Worm (Caenorhabditis elegans) whole organism, late embryonic: Measurements from ENCODE around the gene ccm-3.

ENCODE experiments used
- C38D4.7 ChIP-seq: fragments of 200-800 bp; sonication (Bioruptor generic); optimal IDR thresholded peaks from 2 replicates; lab custom pipeline; 2018; ENCODE audit warnings: mild to moderate bottlenecking, missing genetic modification characterization, moderate library complexity, missing compliant biosample characterization
- ceh-2 ChIP-seq: sonication (generic microtip); optimal IDR thresholded peaks from 2 replicates; lab custom pipeline; 2016; ENCODE audit warnings: missing genotype, missing genetic modification characterization, missing compliant biosample characterization
- ceh-22 ChIP-seq: sonication (generic microtip); optimal IDR thresholded peaks from 2 replicates; lab custom pipeline; 2017; ENCODE audit warnings: missing biosample characterization, missing genetic modification characterization
- ceh-34 ChIP-seq: sonication (generic microtip); optimal IDR thresholded peaks from 2 replicates; lab custom pipeline; 2016; ENCODE audit warnings: mild to moderate bottlenecking, missing genetic modification characterization, missing compliant biosample characterization
- ceh-45 ChIP-seq: fragments of 200-800 bp; sonication (Bioruptor generic); IDR thresholded peaks from 2 replicates; pipeline ENCODE4 v1.3.6; 2022; ENCODE audit warnings: missing genetic modification reagents, missing genetic modification characterization, missing compliant biosample characterization
- ceh-48 ChIP-seq: sonication (generic microtip); optimal IDR thresholded peaks from 2 replicates; lab custom pipeline; 2016; ENCODE audit warnings: missing genetic modification characterization, inconsistent platforms, missing compliant biosample characterization
- ceh-9 ChIP-seq: sonication (generic microtip); optimal IDR thresholded peaks from 2 replicates; lab custom pipeline; 2016; ENCODE audit warnings: mild to moderate bottlenecking, missing genetic modification characterization, inconsistent platforms, missing compliant biosample characterization
- dmd-4 ChIP-seq: sonication (generic microtip); optimal IDR thresholded peaks from 2 replicates; lab custom pipeline; 2016; ENCODE audit warnings: borderline replicate concordance, missing genetic modification characterization, missing compliant biosample characterization
- elt-2 ChIP-seq: sonication (generic microtip); optimal IDR thresholded peaks from 2 replicates; lab custom pipeline; 2016; ENCODE audit warnings: missing genetic modification reagents, missing genetic modification characterization, missing compliant biosample characterization
- eyg-1 ChIP-seq: sonication (generic microtip); optimal IDR thresholded peaks from 2 replicates; lab custom pipeline; 2016; ENCODE audit warnings: missing genotype, missing genetic modification characterization, missing compliant biosample characterization
- gmeb-2 ChIP-seq: sonication (generic microtip); optimal IDR thresholded peaks from 2 replicates; lab custom pipeline; 2016; ENCODE audit warnings: missing genetic modification characterization, inconsistent platforms, missing compliant biosample characterization
- hlh-13 ChIP-seq: fragments of 200-800 bp; sonication (Bioruptor generic); optimal IDR thresholded peaks from 2 replicates; lab custom pipeline; 2018; ENCODE audit warnings: mild to moderate bottlenecking, missing genetic modification characterization, missing compliant biosample characterization
- hlh-30 ChIP-seq: sonication (generic microtip); optimal IDR thresholded peaks from 2 replicates; lab custom pipeline; 2017; ENCODE audit warnings: antibody characterized with exemption, missing genetic modification characterization, missing compliant biosample characterization; ENCODE audit not compliant: insufficient read depth
- hlh-6 ChIP-seq: sonication (generic microtip); optimal IDR thresholded peaks from 2 replicates; lab custom pipeline; 2016; ENCODE audit warnings: missing genotype, missing genetic modification characterization, missing compliant biosample characterization
- lim-6 ChIP-seq: sonication (generic microtip); optimal IDR thresholded peaks from 2 replicates; lab custom pipeline; 2016; ENCODE audit warnings: missing genetic modification characterization, missing compliant biosample characterization
- nhr-232 ChIP-seq: sonication (generic microtip); optimal IDR thresholded peaks from 2 replicates; lab custom pipeline; 2016; ENCODE audit warnings: missing genetic modification characterization, missing compliant biosample characterization
- npax-4 ChIP-seq: sonication (generic microtip); optimal IDR thresholded peaks from 2 replicates; lab custom pipeline; 2016; ENCODE audit warnings: missing genetic modification characterization, missing compliant biosample characterization
- pat-9 ChIP-seq: fragments of 200-800 bp; sonication (Bioruptor generic); optimal IDR thresholded peaks from 2 replicates; lab custom pipeline; 2018; ENCODE audit warnings: mild to moderate bottlenecking, missing genetic modification characterization, moderate library complexity, missing compliant biosample characterization
- pax-1 ChIP-seq: fragments of 150-350 bp; optimal IDR thresholded peaks from 2 replicates; lab custom pipeline; 2014; ENCODE audit warnings: missing biosample characterization, missing genetic modification characterization
- pha-2 ChIP-seq: sonication (generic microtip); optimal IDR thresholded peaks from 2 replicates; lab custom pipeline; 2017; ENCODE audit warnings: mild to moderate bottlenecking, missing genetic modification characterization, missing compliant biosample characterization
- pha-4 ChIP-seq: fragments of 150-350 bp; optimal IDR thresholded peaks from 2 replicates; lab custom pipeline; 2018; ENCODE audit warnings: missing biosample characterization, missing genetic modification reagents, missing genetic modification characterization
- pqm-1 ChIP-seq: sonication (generic microtip); optimal IDR thresholded peaks from 2 replicates; lab custom pipeline; 2016; ENCODE audit warnings: missing genetic modification characterization, missing compliant biosample characterization
- ref-2 ChIP-seq: sonication (generic microtip); optimal IDR thresholded peaks from 2 replicates; lab custom pipeline; 2016; ENCODE audit warnings: missing genetic modification characterization, missing compliant biosample characterization
- rnt-1 ChIP-seq: sonication (generic microtip); optimal IDR thresholded peaks from 2 replicates; lab custom pipeline; 2016; ENCODE audit warnings: missing genetic modification characterization, missing compliant biosample characterization
- sdc-2 ChIP-seq: sonication (generic microtip); optimal IDR thresholded peaks from 2 replicates; lab custom pipeline; 2016; ENCODE audit warnings: missing genotype, missing genetic modification characterization, missing compliant biosample characterization
- sox-2 ChIP-seq: fragments of 200-800 bp; sonication (Bioruptor generic); IDR thresholded peaks from 2 replicates; pipeline ENCODE4 v1.3.6; 2022; ENCODE audit warnings: missing genetic modification reagents, missing genetic modification characterization, missing compliant biosample characterization
- syd-9 ChIP-seq: sonication (generic microtip); optimal IDR thresholded peaks from 2 replicates; lab custom pipeline; 2016; ENCODE audit warnings: mild to moderate bottlenecking, missing genetic modification characterization, moderate library complexity, missing compliant biosample characterization
- tbx-2 ChIP-seq: sonication (generic microtip); optimal IDR thresholded peaks from 2 replicates; lab custom pipeline; 2016; ENCODE audit warnings: missing genetic modification characterization, missing compliant biosample characterization
- ttx-3 ChIP-seq: sonication (generic microtip); optimal IDR thresholded peaks from 2 replicates; lab custom pipeline; 2016; ENCODE audit warnings: missing genetic modification reagents, missing genetic modification characterization, missing compliant biosample characterization
- unc-3 ChIP-seq, 2 experiments: fragments of 200-800 bp in 1 of 2; sonication (Bioruptor generic) in 1 of 2; sonication (generic microtip) in 1 of 2; conservative IDR thresholded peaks in 1 of 2; optimal IDR thresholded peaks in 1 of 2; 2 replicates each; pipeline versions ENCODE4 v1.3.6 to Lab custom; 2016 to 2022; ENCODE audit warnings: missing compliant biosample characterization in 2 of 2, missing genetic modification characterization in 2 of 2, missing genetic modification reagents in 1 of 2
- unc-42 ChIP-seq: sonication (generic microtip); optimal IDR thresholded peaks from 2 replicates; lab custom pipeline; 2016; ENCODE audit warnings: missing genotype, missing genetic modification characterization, missing compliant biosample characterization
- unc-86 ChIP-seq: sonication (generic microtip); optimal IDR thresholded peaks from 2 replicates; lab custom pipeline; 2016; ENCODE audit warnings: missing genetic modification characterization, missing compliant biosample characterization
- zip-5 ChIP-seq: sonication (generic microtip); optimal IDR thresholded peaks from 2 replicates; lab custom pipeline; 2016; ENCODE audit warnings: missing genetic modification characterization, missing compliant biosample characterization

Gene ccm-3

DNA sequence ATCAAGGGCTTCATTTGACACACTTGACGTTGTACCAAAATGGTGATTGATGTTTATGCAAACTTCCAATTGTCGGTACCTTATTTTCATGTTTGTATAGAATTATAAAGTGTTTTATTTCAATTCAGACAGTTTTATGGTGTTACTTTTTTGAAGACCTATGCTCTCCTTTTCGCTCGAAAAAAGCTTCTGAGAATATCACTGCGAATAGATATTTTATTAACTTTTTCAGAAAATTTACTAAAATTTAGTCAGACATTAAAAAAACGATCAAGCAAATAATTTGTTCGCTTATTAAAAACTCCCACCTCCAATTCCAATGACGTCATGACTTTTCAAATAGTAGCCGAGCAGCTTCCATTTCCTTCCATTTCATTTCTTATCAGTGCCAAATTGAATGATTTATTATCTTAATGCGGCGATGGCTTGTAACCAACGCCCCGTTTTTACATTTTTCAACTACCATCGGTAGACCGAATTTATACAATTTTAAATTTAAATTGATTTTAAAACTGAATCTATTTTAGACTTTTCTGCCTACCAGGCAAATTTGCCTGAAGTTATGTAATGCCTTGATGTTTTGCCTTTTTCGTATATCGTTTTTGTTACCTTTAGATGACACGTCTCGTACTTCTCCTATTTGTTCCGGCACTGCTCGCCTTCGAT, 40.0 kb upstream of the ccm-3 start, which contains the start of gene M28.10:
TSS of gene M28.10 (plus strand) at position 616 of the 666 bp plus-strand sequence.
- no peak for TF ChIP-seq eyg-1 (tag; lab: Kevin White, UChicago)
- TF ChIP-seq dmd-4 (tag; lab: Kevin White, UChicago): no peak
- TF ChIP-seq elt-2 (tag; lab: Kevin White, UChicago): no peak
- no peak for TF ChIP-seq ceh-2 (tag; lab: Kevin White, UChicago)
- no peak for TF ChIP-seq sdc-2 (tag; lab: Kevin White, UChicago)
- no peak for TF ChIP-seq unc-42 (tag; lab: Kevin White, UChicago)
- no peak for TF ChIP-seq zip-5
- no peak for TF ChIP-seq nhr-232 (tag; lab: Kevin White, UChicago)
- no peak for TF ChIP-seq lim-6 (tag; lab: Kevin White, UChicago)
- no peak for TF ChIP-seq pha-4
- TF ChIP-seq, all 69 proteins: peak for 0

DNA sequence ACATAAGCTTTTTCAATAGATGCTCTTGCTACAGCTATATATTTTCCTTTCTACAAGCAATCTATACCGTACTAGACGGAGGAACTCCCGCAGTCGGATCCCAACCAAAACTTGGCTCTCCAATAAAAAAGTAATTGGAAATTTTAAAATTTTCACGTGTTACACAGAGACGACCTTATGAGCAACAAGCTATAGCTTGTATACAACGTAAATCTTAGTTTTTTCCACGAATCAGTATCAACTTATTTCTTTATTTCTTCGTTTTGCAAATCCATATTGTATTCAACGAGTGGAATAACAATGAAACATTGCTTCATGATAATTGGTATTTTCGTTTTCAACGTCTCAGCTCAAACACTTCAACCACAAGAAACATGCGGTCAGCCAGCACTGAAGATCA, 36.3 kb upstream of the ccm-3 start, which contains the start of gene M28.4:
TSS of gene M28.4 (plus strand) at position 301 of the 400 bp plus-strand sequence.
- no peak for TF ChIP-seq pax-1 (tag; lab: Kevin White, UChicago)
- TF ChIP-seq tbx-2 (tag; lab: Kevin White, UChicago): no peak

DNA sequence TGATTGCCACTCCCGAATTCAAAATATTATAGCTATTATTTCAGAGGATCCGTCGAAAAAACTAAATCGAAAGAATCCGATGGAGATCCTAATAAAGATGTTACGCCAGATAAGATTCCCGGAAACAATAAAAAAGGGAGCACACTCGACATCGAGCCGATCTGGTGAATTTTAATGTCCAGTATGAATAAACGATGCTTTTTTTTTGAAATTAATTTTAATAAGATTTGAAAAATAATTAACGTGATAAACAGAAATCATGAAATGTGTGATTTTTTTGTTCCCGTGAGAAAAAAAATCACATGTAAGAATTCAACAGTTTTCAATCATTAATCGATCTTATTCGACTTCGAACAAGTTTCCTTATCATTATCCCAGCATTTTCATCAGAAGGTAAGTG, 32.0 kb upstream of the ccm-3 start, which contains the start of gene M28.9:
TSS of gene M28.9 (plus strand) at position 301 of the 400 bp plus-strand sequence.
- no peak for TF ChIP-seq pqm-1 (tag; lab: Kevin White, UChicago)
- no peak for TF ChIP-seq ceh-34 (tag; lab: Kevin White, UChicago)
- no peak for TF ChIP-seq dmd-4 (tag; lab: Kevin White, UChicago)
- TF ChIP-seq ceh-45 (GFP tag; lab: Robert Waterston, UW): no peak
- no peak for TF ChIP-seq pha-4
- TF ChIP-seq zip-5: no peak
- TF ChIP-seq lim-6 (tag; lab: Kevin White, UChicago): no peak
- TF ChIP-seq npax-4 (tag; lab: Kevin White, UChicago): no peak
- TF ChIP-seq syd-9: no peak

DNA sequence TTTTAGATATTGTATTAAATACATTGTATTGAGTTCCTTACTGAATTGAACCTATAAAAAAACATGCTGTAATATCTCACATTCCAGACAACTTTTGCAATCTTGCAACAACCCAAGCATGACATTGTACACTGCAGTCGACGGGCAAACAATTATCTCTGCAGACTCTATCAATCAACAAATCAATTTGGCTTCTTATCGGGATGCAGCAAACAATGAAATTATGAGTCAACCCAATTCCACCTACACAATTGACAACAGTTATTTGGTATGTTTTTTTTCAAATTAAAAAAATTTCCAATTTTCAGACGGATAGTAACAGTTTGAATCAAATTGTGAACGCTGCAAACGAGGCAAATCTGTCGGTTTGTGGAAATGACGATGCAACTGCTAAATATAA, 23.9 kb upstream of the ccm-3 start:
- no peak for TF ChIP-seq unc-3 (GFP tag; conservative IDR thresholded peaks at IDR 0.05; lab: Robert Waterston, UW)
- TF ChIP-seq unc-3 (tag; optimal IDR thresholded peaks at IDR 0.05; lab: Kevin White, UChicago): no peak
- TF ChIP-seq gmeb-2 (tag; lab: Kevin White, UChicago): no peak
- no peak for TF ChIP-seq pat-9 (tag; lab: Kevin White, UChicago)
- TF ChIP-seq sox-2 (GFP tag; lab: Robert Waterston, UW): no peak
- TF ChIP-seq ceh-48 (tag; lab: Kevin White, UChicago): no peak
- TF ChIP-seq ref-2 (tag; lab: Kevin White, UChicago): no peak
- TF ChIP-seq hlh-6 (tag; lab: Kevin White, UChicago): no peak
- no peak for TF ChIP-seq npax-4 (tag; lab: Kevin White, UChicago)
- TF ChIP-seq ceh-9 (tag; lab: Kevin White, UChicago): no peak
- no peak for TF ChIP-seq tbx-2 (tag; lab: Kevin White, UChicago)
- TF ChIP-seq pha-4: no peak
- no peak for TF ChIP-seq hlh-30 (tag; lab: Kevin White, UChicago)
- TF ChIP-seq rnt-1 (tag; lab: Kevin White, UChicago): no peak
- TF ChIP-seq pha-2 (tag; lab: Kevin White, UChicago): no peak
- no peak for TF ChIP-seq ttx-3 (tag; lab: Kevin White, UChicago)
- TF ChIP-seq ceh-22 (tag; lab: Kevin White, UChicago): no peak
- TF ChIP-seq elt-2 (tag; lab: Kevin White, UChicago): no peak
- TF ChIP-seq C38D4.7 (GFP tag; lab: Kevin White, UChicago): no peak
- TF ChIP-seq unc-86: no peak

DNA sequence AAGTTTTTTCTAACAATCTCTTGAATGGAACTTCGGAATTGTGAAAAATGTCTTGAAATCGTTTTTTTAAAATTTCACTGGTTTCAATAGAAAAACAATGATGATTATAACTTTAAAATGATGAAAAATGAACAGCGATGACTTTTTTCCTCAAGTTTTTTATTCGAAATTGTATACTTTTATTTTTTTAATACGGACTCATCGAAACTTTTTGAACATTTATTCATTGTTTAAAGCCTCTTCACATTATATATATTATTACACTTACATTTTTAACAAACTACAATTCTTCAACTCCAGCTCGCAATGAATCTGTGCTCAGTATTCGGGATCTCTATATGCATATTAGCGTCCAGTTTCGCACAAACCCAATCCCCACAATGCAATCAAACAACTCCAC, 20.9 kb upstream of the ccm-3 start, which contains the start of gene M28.8:
TSS of gene M28.8 (plus strand) at position 301 of the 400 bp plus-strand sequence.
- no peak for TF ChIP-seq hlh-13 (GFP tag; lab: Kevin White, UChicago)
- no peak for TF ChIP-seq ceh-34 (tag; lab: Kevin White, UChicago)
